Comparison of ENCODE assay signal across 1 fruit fly cellular context in genomic region chr3L:17403268-17403667, dm6.
TF ChIP-seq lines count a peak whose summit lies in the region.

No protein-coding gene starts in this region.

TF ChIP-seq in whole organism, embryonic, 481 proteins besides CTCF, POLR2A, EP300 and RAD21 (continued from another document):
- TF ChIP-seq CG5953 (GFP tag; IDR thresholded peaks at IDR 0.05; lab: Robert Waterston, UW) (no peak), Eip74EF (GFP tag; optimal IDR thresholded peaks at IDR 0.05; lab: Kevin White, UChicago) (no peak), CG3847 (GFP tag; IDR thresholded peaks at IDR 0.05; lab: Robert Waterston, UW) (no peak), CG7556 (GFP tag; optimal IDR thresholded peaks at IDR 0.05; lab: Kevin White, UChicago) (no peak), maf-S (GFP tag; optimal IDR thresholded peaks at IDR 0.05; lab: Kevin White, UChicago) (no peak), ap (GFP tag; IDR thresholded peaks at IDR 0.05; lab: Robert Waterston, UW) (no peak), Fer3 (tag; optimal IDR thresholded peaks at IDR 0.05; lab: Kevin White, UChicago) (no peak), CG11093 (GFP tag; IDR thresholded peaks at IDR 0.05; lab: Robert Waterston, UW) (no peak), BEAF-32 (GFP tag; optimal IDR thresholded peaks at IDR 0.05; lab: Kevin White, UChicago) (peak; percentile 35), amos (GFP tag; IDR thresholded peaks at IDR 0.05; lab: Robert Waterston, UW; ENCODE audit: partially characterized antibody) (peak; percentile 43; the same call in 1 of the 2 replicates), H2.0 (GFP tag; IDR thresholded peaks at IDR 0.05; lab: Robert Waterston, UW) (no peak), Dll (GFP tag; IDR thresholded peaks at IDR 0.05; lab: Robert Waterston, UW; ENCODE audit: partially characterized antibody) (peak; percentile 54; the same call in 1 of the 4 replicates), unc-4 (GFP tag; IDR thresholded peaks at IDR 0.05; lab: Robert Waterston, UW; ENCODE audit: partially characterized antibody) (0 out of 2 replicates have a peak, but pooled peaks have one; percentile 35), chm (GFP tag; IDR thresholded peaks at IDR 0.05; lab: Robert Waterston, UW) (no peak), CG9609 (GFP tag; optimal IDR thresholded peaks at IDR 0.05; lab: Kevin White, UChicago) (no peak), CG2199 (GFP tag; IDR thresholded peaks at IDR 0.05; lab: Robert Waterston, UW) (0 out of 3 replicates have a peak, but pooled peaks have one; percentile 44), CG6791 (GFP tag; IDR thresholded peaks at IDR 0.05; lab: Robert Waterston, UW; ENCODE audit: partially characterized antibody) (0 out of 3 replicates have a peak, but pooled peaks have one; percentile 56), grn (GFP tag; optimal IDR thresholded peaks at IDR 0.05; lab: Kevin White, UChicago) (no peak), yki (optimal IDR thresholded peaks at IDR 0.05; lab: Kevin White, UChicago) (no peak), gem (tag; optimal IDR thresholded peaks at IDR 0.05; lab: Kevin White, UChicago) (no peak), CG7839 (tag; optimal IDR thresholded peaks at IDR 0.05; lab: Kevin White, UChicago) (no peak), ac (GFP tag; optimal IDR thresholded peaks at IDR 0.05; lab: Kevin White, UChicago) (no peak), CG31388 (GFP tag; optimal IDR thresholded peaks at IDR 0.05; lab: Kevin White, UChicago) (no peak), ara (GFP tag; IDR thresholded peaks at IDR 0.05; lab: Robert Waterston, UW) (no peak), NK7.1 (GFP tag; optimal IDR thresholded peaks at IDR 0.05; lab: Kevin White, UChicago) (no peak), CG10565 (GFP tag; optimal IDR thresholded peaks at IDR 0.05; lab: Kevin White, UChicago) (no peak)
